Worm (Caenorhabditis elegans): ENCODE results near the gene srw-139.

DNA sequence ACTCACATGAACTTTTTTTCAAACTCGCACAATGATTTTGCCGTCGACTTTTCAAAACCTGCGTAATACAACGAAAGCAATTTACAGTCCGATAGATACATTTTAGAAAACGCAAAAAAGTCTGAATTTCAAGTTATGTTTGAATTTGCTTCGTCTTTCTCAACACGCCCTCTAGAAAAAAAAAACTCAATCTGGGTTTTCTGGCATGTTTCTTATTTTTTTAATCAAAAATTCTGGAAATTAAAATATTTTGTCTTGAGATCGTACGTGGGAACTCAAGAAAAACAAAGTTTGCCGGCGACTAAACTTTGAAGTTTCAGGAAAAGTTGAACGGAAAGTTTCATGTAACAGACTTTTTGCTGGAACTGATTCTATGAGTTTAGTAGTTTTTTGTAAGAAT is 8.6 kb upstream of the srw-139 start, which contains the start of gene srw-115:
- TF ChIP-seq nhr-77 (tag; optimal IDR thresholded peaks at IDR 0.05) (no peak), mab-5 (tag; optimal IDR thresholded peaks at IDR 0.05) (no peak), unc-39 (tag; optimal IDR thresholded peaks at IDR 0.05) (no peak), alr-1 (tag; optimal IDR thresholded peaks at IDR 0.05) (no peak), nhr-237 (tag; optimal IDR thresholded peaks at IDR 0.05) (no peak), ama-1 (optimal IDR thresholded peaks at IDR 0.05) (no peak)
